Comparison of ENCODE assay signal across 1 worm cellular context in the genomic region with DNA sequence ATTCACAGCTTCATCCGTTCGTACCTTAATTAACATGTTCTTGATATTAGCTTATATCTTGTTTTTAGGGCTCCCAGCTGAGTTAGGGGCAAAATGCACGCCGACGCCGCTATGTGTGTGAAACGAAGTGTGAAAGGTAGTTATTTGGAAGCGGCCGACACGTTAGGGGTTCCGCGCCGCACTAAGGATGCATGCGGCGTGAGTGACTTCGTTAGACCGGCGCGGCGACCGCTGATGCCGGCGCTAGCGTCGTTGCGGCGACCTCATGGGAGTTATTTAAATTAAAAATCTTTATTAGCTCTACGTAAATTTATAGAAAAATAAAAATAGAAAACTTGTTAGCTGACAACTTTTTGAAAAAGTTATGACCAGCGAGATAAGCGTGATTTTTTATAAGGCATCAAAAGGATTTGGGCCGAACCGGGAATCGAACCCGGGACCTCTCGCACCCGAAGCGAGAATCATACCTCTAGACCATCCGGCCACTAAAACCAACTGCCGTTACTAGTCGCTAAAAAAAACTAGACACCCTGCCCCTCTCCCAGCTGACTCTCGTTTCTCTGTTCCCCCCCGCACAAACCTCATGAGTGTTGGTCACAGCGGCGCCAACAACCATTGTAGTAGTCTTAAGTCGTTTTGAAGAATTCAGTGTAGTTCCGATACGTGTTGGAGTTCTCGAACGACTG.
TF ChIP-seq lines count a peak whose summit lies in the region.

No protein-coding gene starts in this region.

TF ChIP-seq in whole organism, L4 larva, 104 proteins besides CTCF, POLR2A, EP300 and RAD21 (continued from another document):
- peak; percentile 58 to 82; a peak in 2 of 4 replicates for TF ChIP-seq madf-5 (GFP tag; IDR thresholded peaks at IDR 0.05; lab: Robert Waterston, UW)
- no peak for TF ChIP-seq nhr-237 (tag; optimal IDR thresholded peaks at IDR 0.05; lab: Kevin White, UChicago)
- TF ChIP-seq ces-1 (GFP tag; optimal IDR thresholded peaks at IDR 0.05; lab: Kevin White, UChicago) = no peak
- no peak for TF ChIP-seq daf-19 (GFP tag; conservative IDR thresholded peaks at IDR 0.05; lab: Robert Waterston, UW)
- peak; percentile 72 for TF ChIP-seq hlh-11 (tag; optimal IDR thresholded peaks at IDR 0.05; lab: Kevin White, UChicago)
- TF ChIP-seq nhr-102 (tag; optimal IDR thresholded peaks at IDR 0.05; lab: Kevin White, UChicago) = peak; percentile 61
- TF ChIP-seq Y5F2A.4 (GFP tag; optimal IDR thresholded peaks at IDR 0.05; lab: Kevin White, UChicago) = peak; percentile 30
- no peak for TF ChIP-seq ceh-82 (tag; optimal IDR thresholded peaks at IDR 0.05; lab: Kevin White, UChicago)
- no peak for TF ChIP-seq nhr-11 (tag; optimal IDR thresholded peaks at IDR 0.05; lab: Kevin White, UChicago)
- peak; percentile 55 for TF ChIP-seq tra-1 (GFP tag; IDR thresholded peaks at IDR 0.05; lab: Robert Waterston, UW)
- TF ChIP-seq dve-1 (tag; optimal IDR thresholded peaks at IDR 0.05; lab: Kevin White, UChicago; ENCODE audit: insufficient read depth) = no peak
- TF ChIP-seq nhr-6 (tag; optimal IDR thresholded peaks at IDR 0.05; lab: Kevin White, UChicago) = peak; percentile 52
- peak; percentile 38 for TF ChIP-seq dpl-1 (GFP tag; optimal IDR thresholded peaks at IDR 0.05; lab: Kevin White, UChicago)
- TF ChIP-seq aly-2 (tag; optimal IDR thresholded peaks at IDR 0.05; lab: Kevin White, UChicago) = no peak
- no peak for TF ChIP-seq fkh-10 (GFP tag; optimal IDR thresholded peaks at IDR 0.05; lab: Kevin White, UChicago)
- peak; percentile 8 for TF ChIP-seq zfp-2 (tag; optimal IDR thresholded peaks at IDR 0.05; lab: Kevin White, UChicago)
- no peak for TF ChIP-seq ztf-11 (tag; optimal IDR thresholded peaks at IDR 0.05; lab: Kevin White, UChicago)
- TF ChIP-seq F37D6.2 (tag; optimal IDR thresholded peaks at IDR 0.05; lab: Kevin White, UChicago) = no peak
- TF ChIP-seq nhr-42 (GFP tag; IDR thresholded peaks at IDR 0.05; lab: Robert Waterston, UW) = 0 out of 2 replicates have a peak, but pooled peaks have one; percentile 50
- TF ChIP-seq ceh-28 (tag; optimal IDR thresholded peaks at IDR 0.05; lab: Kevin White, UChicago) = no peak
- no peak for TF ChIP-seq nhr-76 (tag; optimal IDR thresholded peaks at IDR 0.05; lab: Kevin White, UChicago)
- TF ChIP-seq zip-11 (GFP tag; IDR thresholded peaks at IDR 0.05; lab: Robert Waterston, UW) = no peak
- TF ChIP-seq lin-13 (GFP tag; optimal IDR thresholded peaks at IDR 0.05; lab: Kevin White, UChicago) = peak; percentile 59
- peak; percentile 64 for TF ChIP-seq dmd-6 (GFP tag; IDR thresholded peaks at IDR 0.05; lab: Robert Waterston, UW)
- TF ChIP-seq pha-4 (GFP tag; IDR thresholded peaks at IDR 0.05; lab: Robert Waterston, UW) = peak; percentile 89
- no peak for TF ChIP-seq pha-4 (tag; optimal IDR thresholded peaks at IDR 0.05; lab: Kevin White, UChicago)
- no peak for TF ChIP-seq cey-2 (tag; optimal IDR thresholded peaks at IDR 0.05; lab: Kevin White, UChicago; ENCODE audit: borderline replicate concordance, insufficient read depth)
- peak; percentile 23 for TF ChIP-seq sdz-12 (GFP tag; optimal IDR thresholded peaks at IDR 0.05; lab: Kevin White, UChicago)
- TF ChIP-seq nhr-111 (GFP tag; optimal IDR thresholded peaks at IDR 0.05; lab: Kevin White, UChicago) = peak; percentile 56
- TF ChIP-seq dmd-8 (GFP tag; IDR thresholded peaks at IDR 0.05; lab: Robert Waterston, UW) = peak; percentile 84
- TF ChIP-seq T20F7.1 (GFP tag; optimal IDR thresholded peaks at IDR 0.05; lab: Kevin White, UChicago) = no peak
- TF ChIP-seq hlh-30 (tag; optimal IDR thresholded peaks at IDR 0.05; lab: Kevin White, UChicago; ENCODE audit: insufficient read depth) = peak; percentile 58
